Fruit fly (Drosophila melanogaster): ENCODE data around the gene COX6AL2.

COX6AL2 gene

DNA sequence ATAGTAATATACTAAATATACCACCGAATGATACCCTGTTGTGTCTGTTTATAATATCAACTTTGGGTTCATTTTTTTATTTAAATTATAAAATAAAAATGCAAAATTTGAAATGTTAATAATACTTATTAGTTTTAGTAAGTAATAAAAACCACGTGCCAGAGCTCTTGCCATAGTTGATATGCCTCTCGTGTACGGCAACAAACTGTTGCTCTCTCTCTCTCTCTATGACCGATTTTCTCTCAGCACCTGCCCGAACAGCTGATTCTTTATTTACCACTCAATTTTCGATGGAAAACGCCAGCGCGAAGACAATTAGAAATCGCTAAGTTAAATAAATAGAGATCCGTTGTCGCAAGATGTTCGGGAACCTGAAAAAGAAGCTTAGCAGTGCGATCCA is 46.4 kb downstream of the COX6AL2 start, which contains the start of gene Dysb (continued):
- TF ChIP-seq CG7928 (GFP tag; optimal IDR thresholded peaks at IDR 0.05): peak; percentile 9
- peak; percentile 31; the same call in 1 of the 2 replicates for TF ChIP-seq Ravus (GFP tag; IDR thresholded peaks at IDR 0.05)
- peak; percentile 79 for TF ChIP-seq CG12155 (GFP tag; optimal IDR thresholded peaks at IDR 0.05)
- TF ChIP-seq pros (GFP tag; optimal IDR thresholded peaks at IDR 0.05): no peak
- peak; percentile 91 for TF ChIP-seq CG8924 (tag; optimal IDR thresholded peaks at IDR 0.05)
- TF ChIP-seq NC2α (GFP tag; optimal IDR thresholded peaks at IDR 0.05): no peak
- peak; percentile 43 for TF ChIP-seq CG13123 (GFP tag; optimal IDR thresholded peaks at IDR 0.05)
- TF ChIP-seq dpn (GFP tag; optimal IDR thresholded peaks at IDR 0.05): peak; percentile 62 to 86
- peak; percentile 64; the same call in 1 of the 2 replicates for TF ChIP-seq CG6272 (GFP tag; IDR thresholded peaks at IDR 0.05)
- peak; percentile 20 for TF ChIP-seq CG33213 (GFP tag; optimal IDR thresholded peaks at IDR 0.05)
- TF ChIP-seq CG17612 (GFP tag; IDR thresholded peaks at IDR 0.05): peak; percentile 54; the same call in 1 of the 2 replicates
- TF ChIP-seq Dref (GFP tag; IDR thresholded peaks at IDR 0.05): peak; percentile 32; the same call in 1 of the 2 replicates
- TF ChIP-seq Eip74EF (GFP tag; optimal IDR thresholded peaks at IDR 0.05): peak in 1 of 2 experiments; percentile 78
- TF ChIP-seq CG10431 (GFP tag; optimal IDR thresholded peaks at IDR 0.05): peak; percentile 77
- peak; percentile 92 for TF ChIP-seq Dbx (GFP tag; IDR thresholded peaks at IDR 0.05)
- peak; percentile 81 for TF ChIP-seq fd3F (GFP tag; optimal IDR thresholded peaks at IDR 0.05)
- TF ChIP-seq CG10209 (GFP tag; optimal IDR thresholded peaks at IDR 0.05): peak; percentile 88
- TF ChIP-seq pita (GFP tag; optimal IDR thresholded peaks at IDR 0.05): no peak
- no peak; the same call in 1 of the 2 replicates for TF ChIP-seq CG4360 (GFP tag; IDR thresholded peaks at IDR 0.05)
- peak; percentile 60 for TF ChIP-seq Adf1 (GFP tag; IDR thresholded peaks at IDR 0.05)
- peak; percentile 49 for TF ChIP-seq ftz-f1 (GFP tag; optimal IDR thresholded peaks at IDR 0.05)
- TF ChIP-seq MESR4 (GFP tag; optimal IDR thresholded peaks at IDR 0.05): peak; percentile 51
- TF ChIP-seq CG12391 (tag; optimal IDR thresholded peaks at IDR 0.05): peak; percentile 92
- peak; percentile 81 for TF ChIP-seq phol (tag; optimal IDR thresholded peaks at IDR 0.05)
- peak; percentile 85 for TF ChIP-seq sisA (GFP tag; IDR thresholded peaks at IDR 0.05)
- TF ChIP-seq nerfin-1 (tag; optimal IDR thresholded peaks at IDR 0.05): peak; percentile 76
- TF ChIP-seq wdn (GFP tag; IDR thresholded peaks at IDR 0.05): peak; percentile 79
- peak; percentile 81 for TF ChIP-seq dati (GFP tag; IDR thresholded peaks at IDR 0.05)
- peak; percentile 21 for TF ChIP-seq her (GFP tag; optimal IDR thresholded peaks at IDR 0.05)
- no peak for TF ChIP-seq ash1 (GFP tag; optimal IDR thresholded peaks at IDR 0.05)
- no peak for TF ChIP-seq hth (optimal IDR thresholded peaks at IDR 0.05)
- TF ChIP-seq so (GFP tag; IDR thresholded peaks at IDR 0.05): peak; percentile 89
- TF ChIP-seq Asciz (GFP tag; optimal IDR thresholded peaks at IDR 0.05): peak; percentile 91
- TF ChIP-seq Opbp (GFP tag; IDR thresholded peaks at IDR 0.05; ENCODE audit: partially characterized antibody): no peak
- TF ChIP-seq sug (tag; optimal IDR thresholded peaks at IDR 0.05): peak; percentile 68
- TF ChIP-seq CG30403 (GFP tag; optimal IDR thresholded peaks at IDR 0.05): peak; percentile 84
- no peak for TF ChIP-seq Lim3 (GFP tag; IDR thresholded peaks at IDR 0.05)
- peak; percentile 32 for TF ChIP-seq abd-A (tag; optimal IDR thresholded peaks at IDR 0.05)
- TF ChIP-seq onecut (GFP tag; IDR thresholded peaks at IDR 0.05): peak; percentile 86
- peak; percentile 84 for TF ChIP-seq esg (GFP tag; conservative IDR thresholded peaks at IDR 0.05)
- TF ChIP-seq CG17802 (tag; optimal IDR thresholded peaks at IDR 0.05): peak; percentile 21
- TF ChIP-seq wor (GFP tag; IDR thresholded peaks at IDR 0.05): peak; percentile 43; the same call in 1 of the 2 replicates
- TF ChIP-seq Fer1 (GFP tag; optimal IDR thresholded peaks at IDR 0.05): peak; percentile 90
- peak; percentile 92 for TF ChIP-seq unpg (GFP tag; optimal IDR thresholded peaks at IDR 0.05)
- peak; percentile 67 for TF ChIP-seq CG15696 (tag; optimal IDR thresholded peaks at IDR 0.05)
- no peak; the same call in 1 of the 2 replicates for TF ChIP-seq sna (GFP tag; IDR thresholded peaks at IDR 0.05; ENCODE audit: partially characterized antibody)
- TF ChIP-seq ssp (GFP tag; IDR thresholded peaks at IDR 0.05): no peak; the same call in none of the 2 replicates
- peak; percentile 81 for TF ChIP-seq Oaz (GFP tag; IDR thresholded peaks at IDR 0.05)
- TF ChIP-seq tll (GFP tag; optimal IDR thresholded peaks at IDR 0.05): no peak
- TF ChIP-seq ci (GFP tag; IDR thresholded peaks at IDR 0.05): peak; percentile 95

Data from whole organism, embryonic.